Fruit fly (Drosophila melanogaster): Measurements from ENCODE around the gene Mzt1.

DNA sequence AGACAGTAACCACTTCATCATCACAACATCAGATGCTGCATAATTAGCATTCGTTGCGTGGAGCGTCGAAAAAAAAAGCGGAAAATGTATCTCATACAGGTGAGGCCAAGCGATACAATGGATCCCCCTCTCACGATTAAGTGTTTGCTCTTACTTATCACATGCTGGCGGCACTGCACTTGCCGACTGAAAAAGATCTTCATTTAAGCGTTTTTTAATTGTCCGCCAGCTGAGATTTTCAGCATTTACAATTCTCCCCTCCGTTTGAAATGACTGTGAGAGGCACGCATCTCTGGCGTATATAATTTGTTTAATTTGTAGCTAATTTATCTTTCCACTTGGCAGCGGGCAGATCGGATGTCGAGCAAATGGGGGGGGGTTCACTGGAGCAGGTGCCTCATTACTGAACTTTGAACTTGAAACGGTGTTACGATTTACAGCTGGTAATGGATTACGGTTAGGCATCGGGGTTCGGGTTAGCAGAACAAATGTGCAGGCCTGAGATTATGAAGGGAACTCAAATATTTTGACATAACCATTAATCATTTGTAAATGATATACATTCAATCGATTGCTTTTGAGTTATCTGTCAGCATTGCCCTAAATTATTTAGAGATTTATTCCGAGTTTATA, at the start of gene Mzt1:
- no peak for TF ChIP-seq pad (GFP tag; optimal IDR thresholded peaks at IDR 0.05)
- TF ChIP-seq CG14711 (tag; optimal IDR thresholded peaks at IDR 0.05): no peak

Measured in whole organism, adult.